Worm (Caenorhabditis elegans): ENCODE data around the gene pxl-1.

The pxl-1 gene

DNA sequence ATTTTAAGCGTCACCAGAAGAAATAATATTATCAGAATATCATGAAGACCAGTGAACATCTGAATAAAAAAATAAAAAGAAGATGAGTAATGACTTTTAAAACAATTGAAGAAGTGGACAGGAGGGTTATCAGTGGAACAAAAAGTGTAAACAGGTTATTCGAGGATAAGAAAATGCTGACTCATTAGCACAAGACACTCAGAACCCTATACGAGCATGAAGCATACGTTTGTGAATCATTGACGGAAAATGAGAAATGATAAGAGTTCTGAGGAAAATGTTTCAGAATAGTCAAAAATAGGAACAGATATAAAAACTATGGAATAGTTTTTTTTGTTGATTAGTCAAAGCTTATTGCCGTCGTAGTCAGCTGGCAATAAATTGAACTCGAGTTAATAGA, 37.0 kb upstream of the pxl-1 start, which contains the start of gene zmp-1:
Gene zmp-1 (minus strand): TSS at position 101 of the 400 bp plus-strand sequence.
- TF ChIP-seq egl-13 (tag; optimal IDR thresholded peaks at IDR 0.05) (no peak), efl-1 (optimal IDR thresholded peaks at IDR 0.05) (no peak), efl-1 (GFP tag; optimal IDR thresholded peaks at IDR 0.05 in 1 of 2) (no peak), swsn-7 (tag; optimal IDR thresholded peaks at IDR 0.05) (no peak), elt-3 (tag; optimal IDR thresholded peaks at IDR 0.05) (no peak), mef-2 (tag; optimal IDR thresholded peaks at IDR 0.05) (no peak), ceh-8 (GFP tag; optimal IDR thresholded peaks at IDR 0.05) (no peak), nhr-237 (tag; optimal IDR thresholded peaks at IDR 0.05) (no peak), ztf-4 (tag; optimal IDR thresholded peaks at IDR 0.05) (no peak), nhr-11 (tag; optimal IDR thresholded peaks at IDR 0.05) (no peak), Y116A8C.19 (tag; optimal IDR thresholded peaks at IDR 0.05; ENCODE audit: borderline replicate concordance) (no peak), mab-9 (GFP tag; IDR thresholded peaks at IDR 0.05) (no peak), C04F5.9 (tag; optimal IDR thresholded peaks at IDR 0.05) (no peak), F16B12.6 (tag; optimal IDR thresholded peaks at IDR 0.05) (no peak), pqm-1 (tag; optimal IDR thresholded peaks at IDR 0.05) (no peak), hpl-2 (GFP tag; optimal IDR thresholded peaks at IDR 0.05) (no peak)

DNA sequence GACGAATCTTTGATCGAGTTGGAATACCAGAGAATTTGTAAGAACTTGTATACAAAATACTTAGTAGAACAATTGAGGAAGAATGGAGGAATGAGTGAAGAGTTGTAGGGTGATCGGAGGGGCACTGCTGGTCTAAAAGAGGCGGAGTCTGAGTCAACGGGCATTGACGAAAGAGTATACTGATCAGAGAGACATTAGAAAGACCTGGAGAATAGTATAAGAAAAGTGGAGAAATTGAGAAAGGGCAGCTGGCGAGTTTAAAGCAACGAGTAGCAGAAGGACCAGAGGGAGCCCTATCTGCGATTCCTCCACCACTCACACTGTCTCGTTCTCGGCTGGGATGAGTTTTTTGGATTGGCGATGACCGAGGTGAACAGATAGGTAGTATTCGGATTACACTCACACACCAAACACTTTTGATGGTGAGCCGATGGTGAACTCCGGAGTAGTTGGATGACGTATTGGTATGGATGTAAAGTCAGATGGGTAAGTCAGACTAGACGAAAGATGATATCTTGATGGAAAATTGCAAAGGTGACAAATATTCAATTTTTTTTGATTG, 35.7 kb upstream of the pxl-1 start, which contains the start of gene EGAP1.5:
Gene EGAP1.5 (plus strand): TSS at position 289 of the 562 bp plus-strand sequence.
- TF ChIP-seq mef-2 (tag; optimal IDR thresholded peaks at IDR 0.05) (no peak), lsy-2 (tag; optimal IDR thresholded peaks at IDR 0.05) (peak in 1 of 2 experiments; percentile 5), elt-3 (tag; optimal IDR thresholded peaks at IDR 0.05) (no peak), sup-37 (GFP tag; optimal IDR thresholded peaks at IDR 0.05) (no peak), nhr-84 (tag; optimal IDR thresholded peaks at IDR 0.05) (no peak), egl-27 (tag; optimal IDR thresholded peaks at IDR 0.05) (no peak), egl-13 (tag; optimal IDR thresholded peaks at IDR 0.05) (no peak), mdl-1 (tag; optimal IDR thresholded peaks at IDR 0.05) (no peak), C34B4.2 (tag; optimal IDR thresholded peaks at IDR 0.05) (no peak), hlh-4 (tag; optimal IDR thresholded peaks at IDR 0.05) (no peak), rnt-1 (tag; optimal IDR thresholded peaks at IDR 0.05) (peak; percentile 55), C16A3.4 (tag; optimal IDR thresholded peaks at IDR 0.05) (no peak), xbp-1 (tag; optimal IDR thresholded peaks at IDR 0.05) (no peak), jun-1 (tag; optimal IDR thresholded peaks at IDR 0.05) (no peak), ceh-90 (tag; optimal IDR thresholded peaks at IDR 0.05) (no peak), ceh-8 (GFP tag; optimal IDR thresholded peaks at IDR 0.05) (no peak), F16B12.6 (tag; optimal IDR thresholded peaks at IDR 0.05) (no peak), ztf-11 (tag; optimal IDR thresholded peaks at IDR 0.05) (no peak), lin-39 (tag; optimal IDR thresholded peaks at IDR 0.05) (no peak), mab-9 (GFP tag; IDR thresholded peaks at IDR 0.05) (no peak), fos-1 (tag; optimal IDR thresholded peaks at IDR 0.05) (no peak), nhr-77 (tag; optimal IDR thresholded peaks at IDR 0.05) (no peak), aha-1 (tag; optimal IDR thresholded peaks at IDR 0.05) (no peak), nhr-19 (GFP tag; conservative IDR thresholded peaks at IDR 0.05) (peak; percentile 17; the same call in 1 of the 2 replicates), ceh-88 (GFP tag; IDR thresholded peaks at IDR 0.05) (no peak), C04F5.9 (tag; optimal IDR thresholded peaks at IDR 0.05) (no peak), pag-3 (tag; optimal IDR thresholded peaks at IDR 0.05; ENCODE audit: borderline replicate concordance, insufficient read depth) (no peak), efl-3 (GFP tag; optimal IDR thresholded peaks at IDR 0.05) (no peak), snu-23 (GFP tag; optimal IDR thresholded peaks at IDR 0.05) (peak; percentile 17), pax-3 (tag; optimal IDR thresholded peaks at IDR 0.05) (no peak), dpl-1 (GFP tag; optimal IDR thresholded peaks at IDR 0.05) (no peak), skn-1 (tag; optimal IDR thresholded peaks at IDR 0.05) (no peak), nhr-71 (tag; optimal IDR thresholded peaks at IDR 0.05) (peak; percentile 51), nhr-28 (tag; optimal IDR thresholded peaks at IDR 0.05) (no peak), sox-4 (tag; optimal IDR thresholded peaks at IDR 0.05) (no peak), nhr-11 (tag; optimal IDR thresholded peaks at IDR 0.05) (no peak), Y116A8C.19 (tag; optimal IDR thresholded peaks at IDR 0.05; ENCODE audit: borderline replicate concordance) (no peak), nhr-47 (tag; optimal IDR thresholded peaks at IDR 0.05) (no peak), nhr-237 (tag; optimal IDR thresholded peaks at IDR 0.05) (no peak), nhr-90 (tag; optimal IDR thresholded peaks at IDR 0.05; ENCODE audit: poor library complexity) (no peak), ama-1 (optimal IDR thresholded peaks at IDR 0.05) (no peak), tbx-2 (tag; optimal IDR thresholded peaks at IDR 0.05) (no peak), aly-2 (tag; optimal IDR thresholded peaks at IDR 0.05) (no peak), efl-1 (optimal IDR thresholded peaks at IDR 0.05) (peak in 1 of 2 experiments; percentile 3), efl-1 (GFP tag; optimal IDR thresholded peaks at IDR 0.05 in 1 of 2) (no peak), unc-62 (GFP tag; optimal IDR thresholded peaks at IDR 0.05) (no peak)

Measured in whole organism, L1 larva.